Fruit fly (Drosophila melanogaster): Measurements from ENCODE around the gene Evi5.

DNA sequence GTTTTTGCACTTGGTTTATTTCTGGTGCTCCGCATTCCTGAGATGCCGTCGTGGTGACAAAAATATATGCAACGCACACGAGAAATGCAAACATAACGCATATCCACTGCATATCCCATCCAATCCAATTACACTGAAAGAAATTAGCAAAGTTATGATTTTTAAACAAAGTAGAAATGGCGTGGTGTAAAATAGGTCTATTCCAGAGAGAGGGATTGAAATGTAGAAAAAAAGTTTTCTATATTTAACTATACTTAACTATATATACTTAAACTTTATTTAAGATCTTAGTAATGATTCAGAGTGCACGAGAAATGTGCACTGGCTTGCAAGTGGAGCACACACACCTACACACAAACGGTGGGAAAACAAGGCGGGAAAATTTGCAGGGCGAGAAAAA, 38.0 kb upstream of the Evi5 start:
- TF ChIP-seq ovo (GFP tag; optimal IDR thresholded peaks at IDR 0.05) (no peak), bab1 (GFP tag; optimal IDR thresholded peaks at IDR 0.05) (peak; percentile 30), CG12768 (GFP tag; optimal IDR thresholded peaks at IDR 0.05) (no peak), CG7045 (GFP tag; optimal IDR thresholded peaks at IDR 0.05) (no peak)

Data from whole organism, adult.